Fruit fly (Drosophila melanogaster): ENCODE data around the gene fax.

fax gene

dm6 chr3L:16451887-16452751, 40.5 kb upstream of the fax start, which contains the start of gene dsx-c73A (continued):
- no peak for TF ChIP-seq Scr (GFP tag; IDR thresholded peaks at IDR 0.05; ENCODE audit: partially characterized antibody)
- TF ChIP-seq CG12155 (GFP tag; optimal IDR thresholded peaks at IDR 0.05), result peak; percentile 3
- peak; percentile 90 for TF ChIP-seq CG3163 (GFP tag; optimal IDR thresholded peaks at IDR 0.05)
- 0 out of 2 replicates have a peak, but pooled peaks have one; percentile 28 for TF ChIP-seq ttk (GFP tag; IDR thresholded peaks at IDR 0.05)
- TF ChIP-seq CG12219 (GFP tag; optimal IDR thresholded peaks at IDR 0.05), result no peak
- no peak for TF ChIP-seq CG11247 (GFP tag; IDR thresholded peaks at IDR 0.05)
- peak; percentile 90 for TF ChIP-seq sens (GFP tag)
- peak; percentile 89 for TF ChIP-seq Ets65A (GFP tag)
- peak; percentile 29 for TF ChIP-seq CG1529 (GFP tag; optimal IDR thresholded peaks at IDR 0.05)
- peak; percentile 43; the same call in 1 of the 4 replicates for TF ChIP-seq chinmo (GFP tag; IDR thresholded peaks at IDR 0.05; ENCODE audit: partially characterized antibody)
- peak; percentile 57; the same call in 2 of the 3 replicates for TF ChIP-seq zfh1 (GFP tag; IDR thresholded peaks at IDR 0.05)
- peak; percentile 28 for TF ChIP-seq PHDP (tag; optimal IDR thresholded peaks at IDR 0.05)
- TF ChIP-seq CG33213 (GFP tag; optimal IDR thresholded peaks at IDR 0.05), result no peak
- peak; percentile 4 for TF ChIP-seq Hsf (GFP tag; optimal IDR thresholded peaks at IDR 0.05)
- TF ChIP-seq dmrt11E (tag; optimal IDR thresholded peaks at IDR 0.05), result peak; percentile 65
- TF ChIP-seq CG9727 (GFP tag; optimal IDR thresholded peaks at IDR 0.05), result peak; percentile 35
- 0 out of 3 replicates have a peak, but pooled peaks have one; percentile 20 for TF ChIP-seq CG17361 (GFP tag; IDR thresholded peaks at IDR 0.05)
- TF ChIP-seq lmd (GFP tag; IDR thresholded peaks at IDR 0.05), result peak; percentile 46; the same call in 1 of the 2 replicates
- peak; percentile 40 to 70 for TF ChIP-seq Trl (optimal IDR thresholded peaks at IDR 0.05)
- TF ChIP-seq Trl (GFP tag; optimal IDR thresholded peaks at IDR 0.05), result no peak
- TF ChIP-seq CG4424 (GFP tag; optimal IDR thresholded peaks at IDR 0.05), result peak; percentile 57
- no peak for TF ChIP-seq Sry-β (GFP tag; optimal IDR thresholded peaks at IDR 0.05)
- TF ChIP-seq Max (GFP tag; optimal IDR thresholded peaks at IDR 0.05), result peak; percentile 5
- peak; percentile 46 for TF ChIP-seq Ssrp (tag; optimal IDR thresholded peaks at IDR 0.05)
- TF ChIP-seq trh (GFP tag; optimal IDR thresholded peaks at IDR 0.05), result no peak
- 0 out of 2 replicates have a peak, but pooled peaks have one; percentile 20 for TF ChIP-seq ranshi (GFP tag; IDR thresholded peaks at IDR 0.05)
- peak; percentile 5 for TF ChIP-seq CG1603 (tag; optimal IDR thresholded peaks at IDR 0.05)
- TF ChIP-seq D (optimal IDR thresholded peaks at IDR 0.05), result no peak
- peak; percentile 26 for TF ChIP-seq D (GFP tag; optimal IDR thresholded peaks at IDR 0.05)
- TF ChIP-seq CG8089 (GFP tag; optimal IDR thresholded peaks at IDR 0.05), result no peak
- peak; percentile 52; the same call in 1 of the 2 replicates for TF ChIP-seq CG31441 (GFP tag; IDR thresholded peaks at IDR 0.05)
- TF ChIP-seq HHEX (GFP tag; optimal IDR thresholded peaks at IDR 0.05), result no peak
- no peak; the same call in 1 of the 2 replicates for TF ChIP-seq CG14441 (GFP tag; IDR thresholded peaks at IDR 0.05)
- TF ChIP-seq ac (GFP tag; optimal IDR thresholded peaks at IDR 0.05), result peak; percentile 13
- TF ChIP-seq ci (GFP tag; IDR thresholded peaks at IDR 0.05), result peak; percentile 49; the same call in 2 of the 3 replicates
- TF ChIP-seq nmo (GFP tag; optimal IDR thresholded peaks at IDR 0.05), result peak; percentile 66
- TF ChIP-seq vnd (GFP tag; IDR thresholded peaks at IDR 0.05; ENCODE audit: partially characterized antibody), result no peak
- TF ChIP-seq grau (tag; optimal IDR thresholded peaks at IDR 0.05), result peak; percentile 48
- TF ChIP-seq CG1792 (GFP tag; optimal IDR thresholded peaks at IDR 0.05), result no peak
- TF ChIP-seq CG18262 (tag; optimal IDR thresholded peaks at IDR 0.05), result peak; percentile 60
- TF ChIP-seq lola (GFP tag; optimal IDR thresholded peaks at IDR 0.05), result peak in 1 of 3 experiments; percentile 74
- peak; percentile 25 for TF ChIP-seq tin (GFP tag; optimal IDR thresholded peaks at IDR 0.05)
- no peak for TF ChIP-seq Eip74EF (GFP tag; optimal IDR thresholded peaks at IDR 0.05)
- TF ChIP-seq hkb (optimal IDR thresholded peaks at IDR 0.05), result no peak
- TF ChIP-seq hkb (GFP tag; IDR thresholded peaks at IDR 0.05), result 0 out of 2 replicates have a peak, but pooled peaks have one; percentile 17
- TF ChIP-seq oc (tag; optimal IDR thresholded peaks at IDR 0.05), result peak; percentile 5
- TF ChIP-seq CG6254 (GFP tag; optimal IDR thresholded peaks at IDR 0.05), result peak; percentile 35
- TF ChIP-seq CG10267 (tag; optimal IDR thresholded peaks at IDR 0.05), result peak; percentile 53
- TF ChIP-seq Awh (GFP tag; IDR thresholded peaks at IDR 0.05), result 0 out of 2 replicates have a peak, but pooled peaks have one; percentile 37

Data from whole organism, embryonic.